Worm (Caenorhabditis elegans): Measurements from ENCODE around the gene egg-2.
A peak's percentile ranks its signal among the peaks of the same experiment; 100 is the strongest.

The egg-2 gene

DNA sequence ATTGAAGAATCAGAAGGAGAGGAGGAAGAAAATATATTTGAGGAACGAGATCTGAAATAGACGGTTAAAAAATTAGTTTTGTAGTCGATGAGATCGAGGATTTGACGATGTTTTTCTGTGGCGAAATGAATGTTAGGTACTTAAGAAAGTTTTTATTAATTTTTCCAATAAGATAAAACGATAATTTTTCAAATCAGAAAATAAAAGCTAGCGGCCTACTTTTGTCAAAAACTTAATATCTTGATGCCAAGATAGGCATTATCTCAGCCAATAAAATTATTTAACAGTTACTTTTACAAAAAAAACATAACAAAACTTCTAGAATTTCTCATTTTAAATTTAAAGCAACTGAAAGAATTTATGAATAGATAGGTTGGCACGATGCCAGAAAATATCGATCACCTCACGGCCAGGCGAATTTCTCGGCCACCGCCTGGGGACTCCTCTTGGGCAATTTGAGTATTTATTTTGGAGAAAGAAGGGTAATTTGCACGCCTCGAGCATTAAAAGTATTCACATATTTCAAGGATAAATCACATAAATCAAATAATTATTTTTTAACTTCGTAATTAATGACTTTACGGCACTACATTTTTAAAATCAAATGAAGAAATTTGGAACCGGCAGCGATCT lies 27.4 kb upstream of the egg-2 start, which contains the start of gene fubl-2:
fubl-2 (minus strand) TSS at position 51 of the 633 bp plus-strand sequence.
- TF ChIP-seq lin-39 (tag; optimal IDR thresholded peaks at IDR 0.05) (peak; percentile 72), R02D3.7 (tag; optimal IDR thresholded peaks at IDR 0.05) (peak; percentile 44), hmg-11 (tag; optimal IDR thresholded peaks at IDR 0.05) (no peak), nhr-67 (tag; optimal IDR thresholded peaks at IDR 0.05) (no peak), pha-4 (tag; optimal IDR thresholded peaks at IDR 0.05) (peak; percentile 71), nhr-76 (tag; optimal IDR thresholded peaks at IDR 0.05) (no peak), ceh-28 (tag; optimal IDR thresholded peaks at IDR 0.05) (peak; percentile 73), lin-15B (tag; optimal IDR thresholded peaks at IDR 0.05) (peak; percentile 82), snpc-4 (tag; optimal IDR thresholded peaks at IDR 0.05) (peak; percentile 58), nhr-43 (tag; optimal IDR thresholded peaks at IDR 0.05; ENCODE audit: poor library complexity, severe bottlenecking) (peak; percentile 83), nfya-1 (tag; optimal IDR thresholded peaks at IDR 0.05; ENCODE audit: insufficient read depth) (peak; percentile 68), elt-2 (tag; optimal IDR thresholded peaks at IDR 0.05) (peak; percentile 35), pqm-1 (tag; optimal IDR thresholded peaks at IDR 0.05) (peak; percentile 24), mml-1 (tag; optimal IDR thresholded peaks at IDR 0.05) (no peak), nhr-25 (tag; optimal IDR thresholded peaks at IDR 0.05) (peak; percentile 41)

DNA sequence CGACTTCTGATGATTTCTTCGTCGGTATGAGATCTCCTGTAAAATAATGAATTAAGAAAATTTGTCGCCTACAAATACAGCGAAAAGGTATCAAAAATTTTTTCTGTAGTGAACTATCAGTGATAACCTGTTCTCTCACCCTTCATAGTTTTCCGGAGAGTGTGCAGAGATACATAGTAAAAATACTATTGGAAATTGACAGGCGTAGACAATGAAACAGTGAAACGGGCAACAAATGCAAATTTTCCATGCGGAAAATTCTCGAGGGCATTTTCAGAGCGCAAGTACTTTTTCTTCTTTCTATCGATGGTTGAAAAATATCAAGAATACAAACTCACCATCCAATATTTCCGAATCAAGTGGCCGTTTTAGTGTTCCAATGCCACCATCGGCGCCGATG lies 26.8 kb upstream of the egg-2 start:
- peak; percentile 28 for TF ChIP-seq elt-2 (tag; optimal IDR thresholded peaks at IDR 0.05)
- no peak for TF ChIP-seq unc-39 (tag; optimal IDR thresholded peaks at IDR 0.05)
- no peak for TF ChIP-seq nhr-11 (tag; optimal IDR thresholded peaks at IDR 0.05)

DNA sequence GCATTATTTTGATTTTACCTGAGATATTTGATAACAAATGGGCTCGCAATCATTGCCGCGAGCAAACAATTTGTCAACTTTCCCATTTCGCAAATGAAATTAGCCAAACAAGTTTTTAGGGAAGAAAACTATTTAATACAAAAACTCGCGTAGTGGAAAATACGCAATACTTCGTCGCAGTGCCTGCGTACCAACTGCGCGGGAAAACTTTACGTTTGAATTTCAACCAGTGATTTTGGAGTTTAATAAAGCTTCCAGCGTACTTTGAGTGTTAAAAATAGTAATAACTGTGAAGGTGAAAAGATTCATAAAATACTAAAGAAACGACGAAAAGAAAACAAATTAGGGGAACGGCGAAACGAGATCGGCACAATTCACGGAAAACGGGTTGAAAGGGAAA lies 24.5 kb upstream of the egg-2 start, which contains the start of gene tofu-7:
tofu-7 (minus strand) TSS at position 111 of the 400 bp plus-strand sequence.
- TF ChIP-seq elt-1 (tag; optimal IDR thresholded peaks at IDR 0.05) (no peak), ceh-16 (tag; optimal IDR thresholded peaks at IDR 0.05) (no peak), zag-1 (tag; optimal IDR thresholded peaks at IDR 0.05) (no peak)

DNA sequence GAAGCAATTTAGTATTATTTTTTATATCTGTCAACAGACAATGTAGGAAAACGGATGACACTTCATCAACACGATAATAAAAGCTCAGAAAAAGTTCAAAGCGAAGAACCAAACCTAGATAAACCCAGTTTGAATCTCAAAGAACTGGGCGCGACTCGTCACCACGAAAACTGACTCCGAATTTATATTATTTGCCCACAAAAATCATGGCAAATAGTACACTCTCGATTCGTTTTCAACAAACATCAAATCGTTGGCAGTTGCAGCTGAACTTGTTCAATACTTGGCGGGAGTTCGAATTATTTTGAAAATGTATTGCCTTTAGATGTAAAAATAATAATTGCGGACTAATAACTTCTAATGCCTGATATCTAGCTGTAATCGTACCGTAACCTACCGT lies 22.7 kb upstream of the egg-2 start:
- TF ChIP-seq ceh-28 (tag; optimal IDR thresholded peaks at IDR 0.05) (no peak), pha-4 (tag; optimal IDR thresholded peaks at IDR 0.05) (peak; percentile 26)

DNA sequence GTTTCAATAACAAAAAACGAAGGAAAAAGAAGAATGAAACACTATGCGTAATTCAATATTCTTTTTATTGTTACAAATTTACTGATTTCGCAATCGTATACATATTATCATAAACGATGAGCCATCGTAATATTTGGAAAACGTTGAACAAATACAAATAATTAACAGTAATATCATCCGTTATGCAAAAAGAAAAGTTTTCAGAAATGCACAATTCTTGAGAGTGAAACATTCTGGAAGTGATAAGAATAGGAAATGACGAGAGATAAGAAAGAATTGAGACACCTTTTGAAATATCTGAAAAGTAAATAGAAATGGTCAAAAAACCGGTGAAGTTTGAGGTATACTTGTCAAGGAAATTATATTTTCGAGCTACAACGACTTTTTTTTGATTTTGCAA lies 21.1 kb upstream of the egg-2 start:
- no peak for TF ChIP-seq ztf-4 (tag; optimal IDR thresholded peaks at IDR 0.05)
- TF ChIP-seq elt-3 (tag; optimal IDR thresholded peaks at IDR 0.05) = no peak
- TF ChIP-seq pha-4 (tag; optimal IDR thresholded peaks at IDR 0.05) = peak; percentile 72
- no peak for TF ChIP-seq nhr-12 (tag; optimal IDR thresholded peaks at IDR 0.05)
- no peak for TF ChIP-seq mdl-1 (tag; optimal IDR thresholded peaks at IDR 0.05)
- peak; percentile 69 for TF ChIP-seq elt-2 (tag; optimal IDR thresholded peaks at IDR 0.05)
- no peak for TF ChIP-seq snpc-4 (tag; optimal IDR thresholded peaks at IDR 0.05)
- TF ChIP-seq R02D3.7 (tag; optimal IDR thresholded peaks at IDR 0.05) = no peak
- no peak for TF ChIP-seq eor-1 (tag; optimal IDR thresholded peaks at IDR 0.05)
- TF ChIP-seq jun-1 (tag; optimal IDR thresholded peaks at IDR 0.05) = peak; percentile 19
- TF ChIP-seq pqm-1 (tag; optimal IDR thresholded peaks at IDR 0.05) = peak; percentile 60
- TF ChIP-seq nhr-67 (tag; optimal IDR thresholded peaks at IDR 0.05) = no peak
- TF ChIP-seq fos-1 (tag; optimal IDR thresholded peaks at IDR 0.05) = no peak
- TF ChIP-seq hmg-11 (tag; optimal IDR thresholded peaks at IDR 0.05) = no peak

DNA sequence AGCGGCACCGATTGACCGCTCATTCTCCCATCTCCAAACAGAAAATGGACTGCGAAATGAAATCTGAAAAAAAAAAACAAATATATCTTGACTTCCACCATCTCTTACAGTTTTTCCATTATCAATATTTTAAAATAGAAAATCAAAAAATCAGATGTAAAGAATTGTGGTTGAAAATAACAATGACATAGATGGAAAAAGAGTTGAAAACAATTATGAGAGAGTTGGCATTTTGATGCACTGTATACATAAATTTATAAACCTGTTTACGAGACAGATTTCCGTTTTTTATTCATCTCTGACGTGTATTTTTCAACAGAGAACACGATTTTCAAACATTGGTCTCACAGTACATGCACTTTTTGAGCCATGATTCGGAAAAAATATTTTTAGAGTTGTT lies 20.3 kb upstream of the egg-2 start, which contains the start of gene ZK418.7:
ZK418.7 (minus strand) TSS at position 101 of the 400 bp plus-strand sequence.
- no peak for TF ChIP-seq ceh-28 (tag; optimal IDR thresholded peaks at IDR 0.05)
- no peak for TF ChIP-seq mml-1 (tag; optimal IDR thresholded peaks at IDR 0.05)
- no peak for TF ChIP-seq hmg-11 (tag; optimal IDR thresholded peaks at IDR 0.05)
- TF ChIP-seq snpc-4 (tag; optimal IDR thresholded peaks at IDR 0.05) = no peak
- TF ChIP-seq ZK546.5 (tag; optimal IDR thresholded peaks at IDR 0.05) = no peak
- TF ChIP-seq nhr-67 (tag; optimal IDR thresholded peaks at IDR 0.05) = no peak
- TF ChIP-seq unc-39 (tag; optimal IDR thresholded peaks at IDR 0.05) = no peak
- no peak for TF ChIP-seq nhr-25 (tag; optimal IDR thresholded peaks at IDR 0.05)
- TF ChIP-seq elt-3 (tag; optimal IDR thresholded peaks at IDR 0.05) = no peak
- TF ChIP-seq fkh-2 (tag; optimal IDR thresholded peaks at IDR 0.05) = no peak
- no peak for TF ChIP-seq aly-2 (tag; optimal IDR thresholded peaks at IDR 0.05)
- TF ChIP-seq unc-62 (GFP tag; optimal IDR thresholded peaks at IDR 0.05) = no peak
- no peak for TF ChIP-seq ceh-16 (tag; optimal IDR thresholded peaks at IDR 0.05)
- TF ChIP-seq daf-12 (tag; optimal IDR thresholded peaks at IDR 0.05) = no peak
- no peak for TF ChIP-seq ceh-82 (tag; optimal IDR thresholded peaks at IDR 0.05)
